Worm (Caenorhabditis elegans): Measurements from ENCODE around the gene phy-3.

Gene phy-3

ce11 chrV:16821270-16821737 lies 11.7 kb upstream of the phy-3 start, which contains the start of gene T20B3.14:
Gene T20B3.14, minus strand, starts transcription at chrV:16821320.
- no peak for TF ChIP-seq unc-62 (GFP tag; optimal IDR thresholded peaks at IDR 0.05)

- TF ChIP-seq unc-62 (GFP tag; optimal IDR thresholded peaks at IDR 0.05) = no peak
Measured at ce11 chrV:16827485-16827884, 5.5 kb upstream of the phy-3 start, which contains the start of gene srh-216. Gene srh-216, minus strand, starts transcription at chrV:16827585.

ce11 chrV:16829396-16829795 lies 3.6 kb upstream of the phy-3 start, which contains the start of gene srh-214:
Gene srh-214, minus strand, starts transcription at chrV:16829755.
- TF ChIP-seq unc-62 (GFP tag; optimal IDR thresholded peaks at IDR 0.05) = no peak

ce11 chrV:16831310-16831709 lies 1.7 kb upstream of the phy-3 start:
- TF ChIP-seq unc-62 (GFP tag; optimal IDR thresholded peaks at IDR 0.05) = no peak

- no peak for TF ChIP-seq unc-62 (GFP tag; optimal IDR thresholded peaks at IDR 0.05)
Measured at ce11 chrV:16831921-16832320, 1.0 kb upstream of the phy-3 start, which contains the start of gene srh-215. Gene srh-215, minus strand, starts transcription at chrV:16832021.

ce11 chrV:16833672-16834071 lies 707 bp downstream of the phy-3 start:
- no peak for TF ChIP-seq unc-62 (GFP tag; optimal IDR thresholded peaks at IDR 0.05)

ce11 chrV:16834989-16835388 lies 2.0 kb downstream of the phy-3 start, which contains the start of gene tni-3:
Gene tni-3, minus strand, starts transcription at chrV:16835128.
- no peak for TF ChIP-seq unc-62 (GFP tag; optimal IDR thresholded peaks at IDR 0.05)

- no peak for TF ChIP-seq unc-62 (GFP tag; optimal IDR thresholded peaks at IDR 0.05)
Measured at ce11 chrV:16836100-16836499, 3.1 kb downstream of the phy-3 start.

- no peak for TF ChIP-seq unc-62 (GFP tag; optimal IDR thresholded peaks at IDR 0.05)
Measured at ce11 chrV:16838435-16838834, 5.5 kb downstream of the phy-3 start.

ce11 chrV:16840283-16840682 lies 7.3 kb downstream of the phy-3 start:
- TF ChIP-seq unc-62 (GFP tag; optimal IDR thresholded peaks at IDR 0.05) = no peak

ce11 chrV:16840961-16841360 lies 8.0 kb downstream of the phy-3 start, which contains the start of gene clec-40:
Gene clec-40, minus strand, starts transcription at chrV:16841061.
- no peak for TF ChIP-seq unc-62 (GFP tag; optimal IDR thresholded peaks at IDR 0.05)

- TF ChIP-seq unc-62 (GFP tag; optimal IDR thresholded peaks at IDR 0.05) = no peak
Measured at ce11 chrV:16842941-16843340, 10.0 kb downstream of the phy-3 start, which contains the start of gene clec-25. Gene clec-25, plus strand, starts transcription at chrV:16843241.

ce11 chrV:16848498-16848897 lies 15.5 kb downstream of the phy-3 start, which contains the start of the genes clec-36 and clec-26:
Gene clec-36, minus strand, starts transcription at chrV:16848598.
Gene clec-26, plus strand, starts transcription at chrV:16848611.
- TF ChIP-seq unc-62 (GFP tag; optimal IDR thresholded peaks at IDR 0.05) = no peak

- TF ChIP-seq unc-62 (GFP tag; optimal IDR thresholded peaks at IDR 0.05) = no peak
Measured at ce11 chrV:16852002-16852401, 19.0 kb downstream of the phy-3 start, which contains the start of gene clec-37. Gene clec-37, minus strand, starts transcription at chrV:16852102.

- TF ChIP-seq unc-62 (GFP tag; optimal IDR thresholded peaks at IDR 0.05) = no peak
Measured at ce11 chrV:16853956-16854683, 21.2 kb downstream of the phy-3 start, which contains the start of the genes clec-35 and clec-27. Gene clec-35, minus strand, starts transcription at chrV:16854056. Gene clec-27, plus strand, starts transcription at chrV:16854633.

- TF ChIP-seq unc-62 (GFP tag; optimal IDR thresholded peaks at IDR 0.05) = no peak
Measured at ce11 chrV:16857977-16858479, 25.1 kb downstream of the phy-3 start, which contains the start of the genes clec-31 and clec-22. Gene clec-31, minus strand, starts transcription at chrV:16858077. Gene clec-22, plus strand, starts transcription at chrV:16858429.

Measured in whole organism, dauer.